Worm (Caenorhabditis elegans) whole organism, mixed stage, embryonic: ENCODE data around the gene del-8.

Source experiments
- bed-3 ChIP-seq: fragments of 200-800 bp; sonication (Bioruptor generic); optimal IDR thresholded peaks from 3 replicates; lab custom pipeline; 2018; ENCODE audit warnings: mild to moderate bottlenecking, missing genetic modification characterization, moderate library complexity, missing compliant biosample characterization
- blmp-1 ChIP-seq: fragments of 150-350 bp; optimal IDR thresholded peaks from 2 replicates; lab custom pipeline; 2014; ENCODE audit warnings: missing biosample characterization, missing genetic modification characterization
- ceh-39 ChIP-seq: fragments of 150-350 bp; optimal IDR thresholded peaks from 2 replicates; lab custom pipeline; 2014; ENCODE audit warnings: missing biosample characterization, missing genetic modification characterization
- ceh-43 ChIP-seq: fragments of 200-800 bp; sonication (Bioruptor generic); optimal IDR thresholded peaks from 2 replicates; lab custom pipeline; 2018; ENCODE audit warnings: mild to moderate bottlenecking, missing genetic modification characterization, moderate library complexity, missing compliant biosample characterization
- ces-1 ChIP-seq: fragments of 150-350 bp; optimal IDR thresholded peaks from 2 replicates; lab custom pipeline; 2014; ENCODE audit warnings: missing biosample characterization, missing genetic modification reagents, missing genetic modification characterization
- cnd-1 ChIP-seq: fragments of 200-800 bp; sonication (Bioruptor generic); optimal IDR thresholded peaks from 2 replicates; lab custom pipeline; 2018; ENCODE audit warnings: mild to moderate bottlenecking, missing genetic modification characterization, missing compliant biosample characterization
- drap-1 ChIP-seq: fragments of 200-800 bp; sonication (Bioruptor generic); optimal IDR thresholded peaks from 3 replicates; lab custom pipeline; 2018; ENCODE audit warnings: mild to moderate bottlenecking, missing genetic modification characterization, missing compliant biosample characterization
- elt-1 ChIP-seq: sonication (generic microtip); optimal IDR thresholded peaks from 2 replicates; lab custom pipeline; 2017; ENCODE audit warnings: missing genetic modification characterization, mild to moderate bottlenecking, missing compliant biosample characterization, antibody characterized with exemption, moderate library complexity, borderline replicate concordance; ENCODE audit not compliant: insufficient read depth
- elt-3 ChIP-seq: fragments of 150-350 bp; optimal IDR thresholded peaks from 2 replicates; lab custom pipeline; 2014; ENCODE audit warnings: missing biosample characterization, missing genetic modification characterization
- flh-1 ChIP-seq: fragments of 200-800 bp; sonication (Bioruptor generic); optimal IDR thresholded peaks from 2 replicates; lab custom pipeline; 2018; ENCODE audit warnings: mild to moderate bottlenecking, missing genetic modification characterization, moderate library complexity, missing compliant biosample characterization
- ham-2 ChIP-seq: fragments of 200-800 bp; sonication (Bioruptor generic); optimal IDR thresholded peaks from 2 replicates; lab custom pipeline; 2018; ENCODE audit warnings: mild to moderate bottlenecking, missing genetic modification characterization, missing compliant biosample characterization
- hlh-1 ChIP-seq: fragments of 150-350 bp; optimal IDR thresholded peaks from 2 replicates; lab custom pipeline; 2014; ENCODE audit warnings: missing biosample characterization, missing genetic modification reagents, missing genetic modification characterization
- lin-13 ChIP-seq: fragments of 150-350 bp; optimal IDR thresholded peaks from 2 replicates; lab custom pipeline; 2014; ENCODE audit warnings: missing biosample characterization, missing genetic modification characterization
- mab-5 ChIP-seq: fragments of 150-350 bp; optimal IDR thresholded peaks from 2 replicates; lab custom pipeline; 2014; ENCODE audit warnings: missing biosample characterization, missing genetic modification characterization
- mep-1 ChIP-seq: fragments of 150-350 bp; optimal IDR thresholded peaks from 2 replicates; lab custom pipeline; 2017; ENCODE audit warnings: missing biosample characterization, missing genetic modification reagents, missing genetic modification characterization, inconsistent platforms
- mls-2 ChIP-seq: sonication (generic microtip); optimal IDR thresholded peaks from 2 replicates; lab custom pipeline; 2016; ENCODE audit warnings: mild to moderate bottlenecking, missing genetic modification characterization, moderate library complexity, missing compliant biosample characterization
- nhr-12 ChIP-seq: fragments of 150-350 bp; optimal IDR thresholded peaks from 2 replicates; lab custom pipeline; 2014; ENCODE audit warnings: missing biosample characterization, missing genetic modification characterization
- nhr-2 ChIP-seq: fragments of 150-350 bp; optimal IDR thresholded peaks from 2 replicates; lab custom pipeline; 2014; ENCODE audit warnings: missing biosample characterization, missing genetic modification characterization
- nhr-28 ChIP-seq: fragments of 150-350 bp; optimal IDR thresholded peaks from 2 replicates; lab custom pipeline; 2014; ENCODE audit warnings: missing biosample characterization, missing genetic modification characterization
- nhr-76 ChIP-seq: sonication (generic microtip); optimal IDR thresholded peaks from 2 replicates; lab custom pipeline; 2017; ENCODE audit warnings: missing biosample characterization, missing genetic modification characterization
- pha-4 ChIP-seq: fragments of 150-350 bp; optimal IDR thresholded peaks from 2 replicates; lab custom pipeline; 2018; ENCODE audit warnings: missing biosample characterization, missing genetic modification reagents, missing genetic modification characterization
- sem-2 ChIP-seq: fragments of 200-800 bp; sonication (Bioruptor generic); optimal IDR thresholded peaks from 2 replicates; lab custom pipeline; 2018; ENCODE audit warnings: mild to moderate bottlenecking, missing genetic modification characterization, missing compliant biosample characterization
- snpc-4 ChIP-seq: fragments of 150-350 bp; optimal IDR thresholded peaks from 2 replicates; lab custom pipeline; 2014; ENCODE audit warnings: missing biosample characterization, missing genetic modification characterization
- sptf-1 ChIP-seq: sonication (generic microtip); optimal IDR thresholded peaks from 2 replicates; lab custom pipeline; 2017; ENCODE audit warnings: mild to moderate bottlenecking, missing genetic modification characterization, moderate library complexity, missing compliant biosample characterization
- unc-120 ChIP-seq: sonication (generic microtip); optimal IDR thresholded peaks from 2 replicates; lab custom pipeline; 2017; ENCODE audit warnings: missing genetic modification characterization, missing compliant biosample characterization; ENCODE audit not compliant: poor library complexity, severe bottlenecking
- unc-39 ChIP-seq: fragments of 150-350 bp; optimal IDR thresholded peaks from 2 replicates; lab custom pipeline; 2014; ENCODE audit warnings: missing biosample characterization, missing genetic modification characterization
- zip-8 ChIP-seq: fragments of 150-350 bp; optimal IDR thresholded peaks from 2 replicates; lab custom pipeline; 2014; ENCODE audit warnings: missing biosample characterization, missing genetic modification characterization
- ztf-11 ChIP-seq: fragments of 150-350 bp; optimal IDR thresholded peaks from 2 replicates; lab custom pipeline; 2014; ENCODE audit warnings: missing biosample characterization, missing genetic modification characterization

The del-8 gene

DNA sequence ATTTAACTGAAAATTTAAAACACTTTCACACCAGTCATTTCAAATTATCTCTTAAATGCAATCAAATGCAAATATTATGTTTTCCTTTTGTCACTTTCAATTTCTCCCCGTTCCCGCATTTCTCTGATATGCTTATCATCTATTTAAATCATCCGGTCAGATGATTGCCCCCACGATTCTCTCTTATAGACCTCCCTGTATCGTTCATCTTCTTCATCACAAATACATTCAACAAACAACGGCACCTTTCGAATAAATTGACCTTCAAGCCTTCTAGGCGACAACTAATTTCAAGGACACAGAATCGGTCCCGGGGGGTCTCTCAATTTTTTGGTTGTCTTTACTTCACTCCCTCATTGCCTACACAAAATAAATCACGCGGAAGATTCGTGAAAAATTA, 40.3 kb upstream of the del-8 start:
- TF ChIP-seq lin-13 (tag; lab: Kevin White, UChicago) (no peak), ceh-43 (GFP tag; lab: Kevin White, UChicago) (no peak), nhr-28 (tag; lab: Kevin White, UChicago) (no peak), zip-8 (tag; lab: Kevin White, UChicago) (no peak), snpc-4 (no peak), blmp-1 (tag; lab: Kevin White, UChicago) (peak; percentile 88), ham-2 (peak; percentile 32), hlh-1 (tag; lab: Kevin White, UChicago) (no peak), elt-1 (tag; lab: Kevin White, UChicago) (peak; percentile 70), nhr-76 (tag; lab: Kevin White, UChicago) (no peak), nhr-2 (tag; lab: Kevin White, UChicago) (no peak), unc-39 (tag; lab: Kevin White, UChicago) (no peak), elt-3 (no peak), flh-1 (GFP tag; lab: Kevin White, UChicago) (no peak), mls-2 (no peak)

DNA sequence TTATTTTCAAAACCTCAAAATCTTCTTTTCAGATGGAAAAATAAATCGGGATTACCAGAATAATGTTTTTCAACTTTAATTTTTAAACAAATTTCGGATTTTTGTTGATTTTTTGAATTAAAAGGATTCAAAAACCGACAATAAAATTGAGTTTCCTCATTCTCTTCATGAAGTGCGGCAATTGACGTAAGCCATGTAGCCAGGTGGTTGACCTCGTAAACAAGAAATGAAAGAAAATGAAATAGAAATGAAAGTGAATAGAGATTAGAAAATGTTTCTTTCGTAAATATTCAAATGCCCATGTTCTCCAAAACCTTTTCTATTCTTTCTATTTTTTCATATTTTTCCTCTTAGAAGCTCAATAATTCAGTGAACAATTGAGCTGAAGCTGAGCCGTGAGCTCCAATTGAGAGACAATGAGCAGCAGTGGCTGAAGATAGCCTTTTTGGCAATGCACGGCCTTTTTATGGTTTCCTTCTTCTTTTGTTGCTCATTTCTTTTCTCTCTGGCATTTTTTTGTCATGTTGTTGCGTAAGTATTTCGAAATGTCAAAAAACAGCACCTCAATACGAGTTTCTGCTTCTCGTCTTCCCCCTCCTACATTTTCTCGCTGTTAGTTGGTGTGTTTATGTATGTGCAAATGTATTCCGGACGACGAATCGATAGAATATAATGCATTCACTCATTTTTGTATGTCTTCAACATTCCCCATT, 39.4 kb upstream of the del-8 start:
- TF ChIP-seq hlh-1 (tag; lab: Kevin White, UChicago): no peak
- no peak for TF ChIP-seq drap-1 (GFP tag; lab: Kevin White, UChicago)
- TF ChIP-seq snpc-4: no peak

DNA sequence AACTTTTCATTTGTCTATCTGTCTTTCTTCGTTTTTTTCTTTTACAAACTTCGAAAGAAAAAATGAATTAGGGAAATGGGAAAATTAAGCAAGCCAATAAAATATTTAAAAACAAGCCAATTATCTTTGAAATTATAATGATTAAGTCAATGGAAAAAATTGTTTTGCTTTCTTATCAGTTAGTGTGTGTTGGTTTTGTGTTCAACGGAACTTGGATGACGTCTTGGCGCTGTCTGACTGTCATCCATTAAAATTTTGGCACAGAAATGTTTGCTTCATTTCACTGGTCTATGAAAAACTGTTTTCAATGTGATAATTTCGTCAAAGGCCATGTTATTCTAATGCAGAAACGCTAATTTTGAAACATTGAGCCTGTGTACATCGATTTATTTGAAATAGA, 38.7 kb upstream of the del-8 start:
- TF ChIP-seq pha-4 (tag; lab: Kevin White, UChicago) (no peak), ceh-39 (tag; lab: Kevin White, UChicago) (no peak), ceh-43 (GFP tag; lab: Kevin White, UChicago) (no peak), elt-3 (no peak), sem-2 (GFP tag; lab: Kevin White, UChicago) (no peak), ztf-11 (tag; lab: Kevin White, UChicago) (no peak), bed-3 (GFP tag; lab: Kevin White, UChicago) (no peak), nhr-2 (tag; lab: Kevin White, UChicago) (no peak)
- TF ChIP-seq, all 35 proteins: peak for 0

DNA sequence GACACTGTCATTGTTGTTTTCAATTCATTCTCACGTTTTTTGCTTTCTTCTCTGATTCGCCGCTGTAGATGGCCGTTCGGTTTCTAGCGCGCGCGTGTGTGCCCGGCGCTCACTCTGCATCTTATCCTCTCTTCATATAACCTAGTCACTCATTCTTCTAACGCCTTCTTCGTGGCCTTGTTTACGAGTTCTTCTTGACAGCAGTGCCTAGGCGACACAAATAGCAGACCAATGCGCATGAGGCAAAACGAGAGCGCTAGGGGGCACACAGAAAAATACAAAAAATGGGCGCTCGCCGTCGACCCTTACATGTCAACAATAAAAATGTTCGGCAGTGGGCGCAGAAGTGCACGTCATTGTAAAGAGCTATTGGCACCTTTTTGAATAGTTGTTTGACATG, 38.1 kb upstream of the del-8 start:
- TF ChIP-seq unc-120 (tag; lab: Kevin White, UChicago): no peak
- TF ChIP-seq ham-2: peak; percentile 64

DNA sequence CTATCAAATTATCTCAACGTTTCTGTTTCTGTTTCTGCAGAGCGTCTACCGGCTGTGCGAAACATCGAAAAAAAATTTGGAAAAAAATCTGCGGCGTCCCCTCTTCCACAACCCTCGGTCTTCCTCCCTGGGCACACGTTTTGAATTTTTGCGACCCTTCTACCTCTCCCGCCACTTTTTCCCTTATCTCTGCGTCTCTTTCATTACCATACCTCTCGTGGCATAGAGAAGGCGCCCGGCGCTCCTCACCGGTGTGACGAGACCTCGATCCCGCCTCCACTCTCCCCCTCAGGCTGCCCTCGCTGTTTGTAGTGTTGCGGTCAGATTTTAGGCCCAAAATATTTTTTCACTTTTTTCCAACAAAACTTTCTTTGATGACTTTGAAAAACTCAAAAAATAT, 36.8 kb upstream of the del-8 start:
- no peak for TF ChIP-seq mep-1 (tag; lab: Kevin White, UChicago)
- no peak for TF ChIP-seq ces-1 (GFP tag; lab: Kevin White, UChicago)
- no peak for TF ChIP-seq zip-8 (tag; lab: Kevin White, UChicago)
- TF ChIP-seq ceh-39 (tag; lab: Kevin White, UChicago): no peak
- TF ChIP-seq lin-13 (tag; lab: Kevin White, UChicago): no peak
- no peak for TF ChIP-seq unc-39 (tag; lab: Kevin White, UChicago)
- TF ChIP-seq nhr-12 (tag; lab: Kevin White, UChicago): no peak
- no peak for TF ChIP-seq cnd-1 (tag; lab: Kevin White, UChicago)
- TF ChIP-seq elt-1 (tag; lab: Kevin White, UChicago): no peak
- no peak for TF ChIP-seq mab-5 (tag; lab: Kevin White, UChicago)
- no peak for TF ChIP-seq sem-2 (GFP tag; lab: Kevin White, UChicago)

DNA sequence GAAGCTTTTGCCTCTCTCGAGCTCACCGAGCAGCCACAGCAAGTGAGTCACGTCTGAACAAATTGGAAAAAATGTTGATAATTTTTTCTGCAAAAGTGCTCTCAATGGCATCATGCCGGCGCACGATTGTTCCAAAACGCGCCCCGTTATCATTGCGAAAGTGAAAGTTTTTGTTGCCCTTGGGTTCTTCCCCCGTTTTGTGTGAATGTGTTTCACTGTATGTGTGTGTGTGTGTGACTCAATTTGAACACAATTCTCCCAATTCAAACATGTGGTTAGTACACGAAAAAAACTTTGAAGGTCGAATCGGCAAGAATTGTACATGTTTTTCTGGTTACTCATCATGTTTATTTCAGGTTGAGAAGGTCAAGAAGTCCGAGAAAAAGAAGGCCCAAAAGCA, 36.1 kb upstream of the del-8 start:
- TF ChIP-seq lin-13 (tag; lab: Kevin White, UChicago) (no peak), unc-120 (tag; lab: Kevin White, UChicago) (no peak), elt-1 (tag; lab: Kevin White, UChicago) (no peak), elt-3 (no peak), cnd-1 (tag; lab: Kevin White, UChicago) (no peak), ceh-39 (tag; lab: Kevin White, UChicago) (no peak), nhr-2 (tag; lab: Kevin White, UChicago) (no peak), nhr-76 (tag; lab: Kevin White, UChicago) (no peak), mep-1 (tag; lab: Kevin White, UChicago) (no peak), zip-8 (tag; lab: Kevin White, UChicago) (no peak), bed-3 (GFP tag; lab: Kevin White, UChicago) (no peak), sptf-1 (tag; lab: Kevin White, UChicago) (no peak), ces-1 (GFP tag; lab: Kevin White, UChicago) (no peak), ham-2 (no peak), nhr-28 (tag; lab: Kevin White, UChicago) (no peak), nhr-12 (tag; lab: Kevin White, UChicago) (no peak), pha-4 (tag; lab: Kevin White, UChicago) (no peak)
- TF ChIP-seq, all 35 proteins: peak for 0
